Fruit fly (Drosophila melanogaster) whole organism, embryonic: ENCODE results near the gene Nos.

Source experiments
- BEAF-32 ChIP-seq: fragments of 200-800 bp; sonication (Bioruptor generic); optimal IDR thresholded peaks from 3 replicates; lab custom pipeline; 2017; ENCODE audit warnings: missing biosample characterization, missing genetic modification characterization, mild to moderate bottlenecking, moderate library complexity, missing genetic modification reagents
- CG11247 ChIP-seq: fragments of 200-800 bp; sonication (Bioruptor generic); IDR thresholded peaks from 2 replicates; pipeline ENCODE4 v1.3.6; 2022; ENCODE audit warnings: missing biosample characterization, missing genetic modification characterization
- CG12659 ChIP-seq: fragments of 200-800 bp; sonication (Bioruptor generic); optimal IDR thresholded peaks from 3 replicates; lab custom pipeline; 2017; ENCODE audit warnings: mild to moderate bottlenecking, missing biosample characterization, missing genetic modification reagents, missing genetic modification characterization
- CG14050 ChIP-seq: fragments of 200-800 bp; sonication (Bioruptor generic); IDR thresholded peaks from 3 replicates; pipeline ENCODE4 v1.3.6; 2022; ENCODE audit warnings: missing biosample characterization, missing genetic modification characterization
- CG15696 ChIP-seq: fragments of 200-800 bp; sonication (Bioruptor generic); optimal IDR thresholded peaks from 2 replicates; lab custom pipeline; 2019; ENCODE audit warnings: missing biosample characterization, mild to moderate bottlenecking, missing genetic modification characterization, moderate library complexity
- CG16815 ChIP-seq: fragments of 200-800 bp; sonication (Bioruptor generic); optimal IDR thresholded peaks from 3 replicates; lab custom pipeline; 2017; ENCODE audit warnings: missing biosample characterization, mild to moderate bottlenecking, missing genetic modification characterization
- CG2116 ChIP-seq: fragments of 200-800 bp; sonication (Bioruptor generic); optimal IDR thresholded peaks from 3 replicates; lab custom pipeline; 2018; ENCODE audit warnings: missing biosample characterization, mild to moderate bottlenecking, missing genetic modification characterization
- CG2712 ChIP-seq: fragments of 200-800 bp; optimal IDR thresholded peaks from 3 replicates; lab custom pipeline; 2019; ENCODE audit warnings: missing biosample characterization, mild to moderate bottlenecking, missing genetic modification characterization, moderate library complexity
- CG30403 ChIP-seq: fragments of 200-800 bp; sonication (Bioruptor generic); optimal IDR thresholded peaks from 3 replicates; lab custom pipeline; 2016; ENCODE audit warnings: missing biosample characterization, missing genetic modification characterization
- CG3065 ChIP-seq: fragments of 200-800 bp; sonication (Bioruptor generic); optimal IDR thresholded peaks from 2 replicates; lab custom pipeline; 2016; ENCODE audit warnings: missing biosample characterization, missing genetic modification characterization
- CG31388 ChIP-seq: fragments of 200-800 bp; sonication (Bioruptor generic); optimal IDR thresholded peaks from 2 replicates; lab custom pipeline; 2016; ENCODE audit warnings: missing biosample characterization, missing genetic modification characterization
- CG34224 ChIP-seq: fragments of 200-800 bp; sonication (Bioruptor generic); IDR thresholded peaks from 3 replicates; pipeline ENCODE4 v1.3.6; 2022; ENCODE audit warnings: missing biosample characterization, missing genetic modification characterization; ENCODE audit not compliant: partially characterized antibody
- CG34376 ChIP-seq: fragments of 200-800 bp; sonication (Bioruptor generic); optimal IDR thresholded peaks from 2 replicates; lab custom pipeline; 2018; ENCODE audit warnings: missing biosample characterization, mild to moderate bottlenecking, missing genetic modification characterization
- CG34422 ChIP-seq: fragments of 200-800 bp; sonication (Bioruptor generic); IDR thresholded peaks from 3 replicates; pipeline ENCODE4 v1.3.6; 2022; ENCODE audit warnings: missing biosample characterization, missing genetic modification characterization
- CG6272 ChIP-seq: fragments of 200-800 bp; sonication (Bioruptor generic); IDR thresholded peaks from 2 replicates; pipeline ENCODE4 v1.3.6; 2022; ENCODE audit warnings: missing biosample characterization, missing genetic modification characterization
- CG7786 ChIP-seq: fragments of 200-800 bp; sonication (Bioruptor generic); optimal IDR thresholded peaks from 2 replicates; lab custom pipeline; 2016; ENCODE audit warnings: missing biosample characterization, missing genetic modification characterization
- CG8089 ChIP-seq: fragments of 200-800 bp; sonication (Bioruptor generic); optimal IDR thresholded peaks from 3 replicates; lab custom pipeline; 2016; ENCODE audit warnings: missing biosample characterization, missing genetic modification characterization
- CG8765 ChIP-seq: fragments of 200-800 bp; sonication (Bioruptor generic); IDR thresholded peaks from 2 replicates; pipeline ENCODE4 v1.3.6; 2022; ENCODE audit warnings: missing biosample characterization, missing genetic modification characterization
- CG8944 ChIP-seq: fragments of 200-800 bp; sonication (Bioruptor generic); optimal IDR thresholded peaks from 3 replicates; lab custom pipeline; 2016; ENCODE audit warnings: missing biosample characterization, missing genetic modification characterization
- CG9876 ChIP-seq: fragments of 200-800 bp; sonication (Bioruptor generic); optimal IDR thresholded peaks from 2 replicates; lab custom pipeline; 2016; ENCODE audit warnings: missing biosample characterization, missing genetic modification characterization
- CrebB ChIP-seq: fragments of 200-800 bp; sonication (Bioruptor generic); optimal IDR thresholded peaks from 3 replicates; lab custom pipeline; 2018; ENCODE audit warnings: missing biosample characterization, mild to moderate bottlenecking, missing genetic modification characterization
- D ChIP-seq, 2 experiments: fragments of 200-800 bp in 1 of 2; fragments of >200 bp in 1 of 2; sonication (Bioruptor generic) in 1 of 2; optimal IDR thresholded peaks; 2 replicates in 1 of 2; 3 replicates in 1 of 2; lab custom pipeline; 2017; ENCODE audit warnings: mild to moderate bottlenecking in 1 of 2, missing biosample characterization in 1 of 2, missing genetic modification characterization in 1 of 2, missing genetic modification reagents in 1 of 2
- Drgx ChIP-seq: fragments of 200-800 bp; sonication (Bioruptor generic); IDR thresholded peaks from 2 replicates; pipeline ENCODE4 v1.3.6; 2022; ENCODE audit warnings: missing biosample characterization, missing genetic modification characterization
- E2f2 ChIP-seq: fragments of 200-800 bp; sonication (Bioruptor generic); IDR thresholded peaks from 2 replicates; pipeline ENCODE4 v1.3.6; 2022; ENCODE audit warnings: missing biosample characterization, missing genetic modification characterization
- Eip74EF ChIP-seq, 2 experiments: fragments of 200-800 bp in 1 of 2; fragments of >200 bp in 1 of 2; sonication (Bioruptor generic) in 1 of 2; optimal IDR thresholded peaks; 2 replicates each; lab custom pipeline; 2017 to 2019; ENCODE audit warnings: missing biosample characterization in 2 of 2, missing genetic modification characterization in 2 of 2, mild to moderate bottlenecking in 1 of 2, moderate library complexity in 1 of 2
- Fer1 ChIP-seq: fragments of 200-800 bp; sonication (Bioruptor generic); optimal IDR thresholded peaks from 2 replicates; lab custom pipeline; 2017; ENCODE audit warnings: missing biosample characterization, mild to moderate bottlenecking, missing genetic modification characterization
- HmgD ChIP-seq: fragments of 200-800 bp; sonication (Bioruptor generic); optimal IDR thresholded peaks from 3 replicates; lab custom pipeline; 2016; ENCODE audit warnings: missing biosample characterization, missing genetic modification characterization
- Hr3 ChIP-seq: fragments of 200-800 bp; sonication (Bioruptor generic); optimal IDR thresholded peaks from 3 replicates; lab custom pipeline; 2016; ENCODE audit warnings: missing biosample characterization, missing genetic modification characterization
- MESR4 ChIP-seq: fragments of 200-800 bp; sonication (Bioruptor generic); optimal IDR thresholded peaks from 2 replicates; lab custom pipeline; 2018; ENCODE audit warnings: missing biosample characterization, mild to moderate bottlenecking, missing genetic modification characterization, moderate library complexity
- Max ChIP-seq: fragments of 200-800 bp; sonication (Bioruptor generic); optimal IDR thresholded peaks from 2 replicates; lab custom pipeline; 2016; ENCODE audit warnings: missing biosample characterization, mild to moderate bottlenecking, missing genetic modification characterization
- Med ChIP-seq: fragments of 200-800 bp; sonication (Bioruptor generic); peaks from one replicate; lab custom pipeline; 2016; ENCODE audit warnings: missing biosample characterization, missing genetic modification characterization, mild to moderate bottlenecking, inconsistent platforms, moderate library complexity
- Mrtf ChIP-seq: fragments of 200-800 bp; sonication (Bioruptor generic); IDR thresholded peaks from 3 replicates; pipeline ENCODE4 v1.3.6; 2022; ENCODE audit warnings: missing biosample characterization, missing genetic modification characterization
- bbx ChIP-seq: fragments of 200-800 bp; sonication (Bioruptor generic); IDR thresholded peaks from 2 replicates; pipeline ENCODE4 v1.3.6; 2022; ENCODE audit warnings: missing biosample characterization, missing genetic modification characterization; ENCODE audit not compliant: partially characterized antibody
- bowl ChIP-seq: fragments of 200-800 bp; sonication (Bioruptor generic); IDR thresholded peaks from 2 replicates; pipeline ENCODE4 v1.3.6; 2022; ENCODE audit warnings: missing biosample characterization, missing genetic modification characterization
- dan ChIP-seq: fragments of 200-800 bp; sonication (Bioruptor generic); IDR thresholded peaks from 2 replicates; pipeline ENCODE4 v1.3.6; 2022; ENCODE audit warnings: missing biosample characterization, missing genetic modification characterization
- dm ChIP-seq: fragments of 200-800 bp; sonication (Bioruptor generic); optimal IDR thresholded peaks from 3 replicates; lab custom pipeline; 2016; ENCODE audit warnings: missing biosample characterization, missing genetic modification characterization
- ewg ChIP-seq: fragments of 200-800 bp; sonication (Bioruptor generic); optimal IDR thresholded peaks from 3 replicates; lab custom pipeline; 2017; ENCODE audit warnings: mild to moderate bottlenecking, missing biosample characterization, missing genetic modification reagents, missing genetic modification characterization
- gro ChIP-seq: fragments of 200-800 bp; sonication (Bioruptor generic); optimal IDR thresholded peaks from 2 replicates; lab custom pipeline; 2016; ENCODE audit warnings: missing biosample characterization, missing genetic modification characterization
- ham ChIP-seq: fragments of 200-800 bp; sonication (Bioruptor generic); IDR thresholded peaks from 2 replicates; pipeline ENCODE4 v1.3.6; 2022; ENCODE audit warnings: missing biosample characterization, missing genetic modification characterization
- her ChIP-seq: fragments of 200-800 bp; sonication (Bioruptor generic); optimal IDR thresholded peaks from 2 replicates; lab custom pipeline; 2016; ENCODE audit warnings: missing biosample characterization, missing genetic modification characterization
- hkb ChIP-seq, 2 experiments: fragments of 200-800 bp in 1 of 2; fragments of >200 bp in 1 of 2; sonication (Bioruptor generic) in 1 of 2; IDR thresholded peaks in 1 of 2; optimal IDR thresholded peaks in 1 of 2; 2 replicates each; pipeline versions ENCODE4 v1.3.6 to Lab custom; 2017 to 2022; ENCODE audit warnings: missing biosample characterization in 1 of 2, missing genetic modification characterization in 1 of 2
- insv ChIP-seq, 2 experiments: fragments of 200-800 bp; sonication (Bioruptor generic); optimal IDR thresholded peaks; 3 replicates each; lab custom pipeline; 2016 to 2018; ENCODE audit warnings: missing biosample characterization in 2 of 2, missing genetic modification characterization in 2 of 2
- kay ChIP-seq: fragments of 200-800 bp; sonication (Bioruptor generic); optimal IDR thresholded peaks from 2 replicates; lab custom pipeline; 2016; ENCODE audit warnings: missing biosample characterization, missing genetic modification characterization
- lilli ChIP-seq: fragments of 200-800 bp; sonication (Bioruptor generic); optimal IDR thresholded peaks from 3 replicates; lab custom pipeline; 2016; ENCODE audit warnings: missing biosample characterization, missing genetic modification characterization
- sna ChIP-seq: fragments of 200-800 bp; sonication (Bioruptor generic); IDR thresholded peaks from 2 replicates; pipeline ENCODE4 v1.3.6; 2022; ENCODE audit warnings: missing biosample characterization, missing genetic modification characterization; ENCODE audit not compliant: partially characterized antibody
- sug ChIP-seq: fragments of 200-800 bp; optimal IDR thresholded peaks from 2 replicates; lab custom pipeline; 2019; ENCODE audit warnings: missing biosample characterization, mild to moderate bottlenecking, missing genetic modification characterization, moderate library complexity
- trh ChIP-seq: fragments of 200-800 bp; sonication (Bioruptor generic); optimal IDR thresholded peaks from 2 replicates; lab custom pipeline; 2016; ENCODE audit warnings: missing biosample characterization, missing genetic modification characterization
- vvl ChIP-seq: fragments of 200-800 bp; sonication (Bioruptor generic); IDR thresholded peaks from 2 replicates; pipeline ENCODE4 v1.3.6; 2022; ENCODE audit warnings: missing biosample characterization, missing genetic modification characterization

Nos gene

dm6 chr2L:10846944-10847343 lies 9.6 kb upstream of the Nos start, which contains the start of gene Porin2:
Gene Porin2 (minus strand): TSS chr2L:10847044.
- TF ChIP-seq HmgD (GFP tag; lab: Kevin White, UChicago) (no peak), CG8089 (GFP tag; lab: Kevin White, UChicago) (no peak), vvl (GFP tag; lab: Robert Waterston, UW) (no peak), CG16815 (no peak), CG15696 (tag; lab: Kevin White, UChicago) (no peak), Med (no peak), Drgx (GFP tag; lab: Robert Waterston, UW) (no peak), CrebB (no peak), Eip74EF (GFP tag; optimal IDR thresholded peaks at IDR 0.05; lab: Kevin White, UChicago) (no peak), CG7786 (GFP tag; lab: Kevin White, UChicago) (no peak), bbx (GFP tag; lab: Robert Waterston, UW) (no peak), CG2712 (tag; lab: Kevin White, UChicago) (no peak), hkb (optimal IDR thresholded peaks at IDR 0.05; lab: Kevin White, UChicago) (no peak), hkb (GFP tag; IDR thresholded peaks at IDR 0.05; lab: Robert Waterston, UW) (no peak), CG34224 (GFP tag; lab: Robert Waterston, UW) (no peak), ham (GFP tag; lab: Robert Waterston, UW) (no peak)

dm6 chr2L:10845564-10845963 lies 8.3 kb upstream of the Nos start, which contains the start of the genes CG17139 and CG17140:
Gene CG17139 (minus strand): TSS chr2L:10845664.
Gene CG17140 (minus strand): TSS chr2L:10845664.
- TF ChIP-seq CG11247, result no peak
- TF ChIP-seq CG31388 (GFP tag; lab: Kevin White, UChicago), result no peak
- TF ChIP-seq CG8944, result no peak
- no peak for TF ChIP-seq CG3065
- no peak for TF ChIP-seq trh
- no peak for TF ChIP-seq sna (GFP tag; lab: Robert Waterston, UW)
- TF ChIP-seq Hr3 (GFP tag; lab: Kevin White, UChicago), result no peak
- TF ChIP-seq CG9876 (GFP tag; lab: Kevin White, UChicago), result no peak

- peak; percentile 41 for TF ChIP-seq D (optimal IDR thresholded peaks at IDR 0.05; lab: Kevin White, UChicago)
- no peak for TF ChIP-seq D (GFP tag; optimal IDR thresholded peaks at IDR 0.05; lab: Kevin White, UChicago)
- no peak for TF ChIP-seq sug (tag; lab: Kevin White, UChicago)
- peak; percentile 47 for TF ChIP-seq Fer1 (GFP tag; lab: Kevin White, UChicago)
- peak; percentile 91 for TF ChIP-seq E2f2 (GFP tag; lab: Robert Waterston, UW)
- peak; percentile 45 for TF ChIP-seq BEAF-32 (GFP tag; lab: Kevin White, UChicago)
- no peak for TF ChIP-seq bowl
- TF ChIP-seq insv (GFP tag; optimal IDR thresholded peaks at IDR 0.05; lab: Kevin White, UChicago), result peak in 1 of 2 experiments; percentile 9
- TF ChIP-seq Max (GFP tag; lab: Kevin White, UChicago), result peak; percentile 11
- TF ChIP-seq CG34376 (GFP tag; lab: Kevin White, UChicago), result peak; percentile 55
- TF ChIP-seq CG2116 (GFP tag; lab: Kevin White, UChicago), result peak; percentile 42
- peak; percentile 66 for TF ChIP-seq CG12659 (GFP tag; lab: Kevin White, UChicago)
- no peak for TF ChIP-seq ewg (GFP tag; lab: Kevin White, UChicago)
- peak; percentile 50; the same call in 1 of the 3 replicates for TF ChIP-seq CG34422
- TF ChIP-seq lilli (GFP tag; lab: Kevin White, UChicago), result no peak
- TF ChIP-seq CG6272 (GFP tag; lab: Robert Waterston, UW), result no peak
- TF ChIP-seq CG14050 (GFP tag; lab: Robert Waterston, UW), result no peak
- TF ChIP-seq Mrtf (GFP tag; lab: Robert Waterston, UW), result no peak
- no peak for TF ChIP-seq her
- TF ChIP-seq MESR4 (GFP tag; lab: Kevin White, UChicago), result peak; percentile 98
- peak; percentile 49 for TF ChIP-seq gro
- TF ChIP-seq dan (GFP tag; lab: Robert Waterston, UW), result no peak
- peak; percentile 9 for TF ChIP-seq dm (GFP tag; lab: Kevin White, UChicago)
- TF ChIP-seq CG8765, result no peak
- TF ChIP-seq CG30403 (GFP tag; lab: Kevin White, UChicago), result no peak
- peak; percentile 63 for TF ChIP-seq kay (GFP tag; lab: Kevin White, UChicago)
Measured at dm6 chr2L:10842326-10842725, 5.0 kb upstream of the Nos start, which contains the start of gene CG6700. Gene CG6700 (minus strand): TSS chr2L:10842597.
